Fruit fly (Drosophila melanogaster) whole organism, embryonic: ENCODE results near the gene CG32099.

Source experiments
- CG10267 ChIP-seq: fragments of 200-800 bp; sonication (Bioruptor generic); optimal IDR thresholded peaks from 2 replicates; lab custom pipeline; 2018; ENCODE audit warnings: missing biosample characterization, mild to moderate bottlenecking, missing genetic modification characterization, moderate library complexity
- CG11504 ChIP-seq: fragments of 200-800 bp; sonication (Bioruptor generic); optimal IDR thresholded peaks from 3 replicates; lab custom pipeline; 2019; ENCODE audit warnings: missing biosample characterization, mild to moderate bottlenecking, missing genetic modification characterization, moderate library complexity
- CG14710 ChIP-seq: fragments of 200-800 bp; sonication (Bioruptor generic); optimal IDR thresholded peaks from 3 replicates; lab custom pipeline; 2019; ENCODE audit warnings: missing biosample characterization, mild to moderate bottlenecking, missing genetic modification characterization, moderate library complexity
- CG17328 ChIP-seq: fragments of 200-800 bp; sonication (Bioruptor generic); IDR thresholded peaks from 2 replicates; pipeline ENCODE4 v1.3.6; 2022; ENCODE audit warnings: missing biosample characterization, missing genetic modification characterization
- CG17359 ChIP-seq: fragments of 200-800 bp; sonication (Bioruptor generic); optimal IDR thresholded peaks from 3 replicates; lab custom pipeline; 2018; ENCODE audit warnings: missing biosample characterization, mild to moderate bottlenecking, missing genetic modification characterization, moderate library complexity
- CG17802 ChIP-seq: fragments of 200-800 bp; sonication (Bioruptor generic); optimal IDR thresholded peaks from 2 replicates; lab custom pipeline; 2018; ENCODE audit warnings: missing biosample characterization, mild to moderate bottlenecking, missing genetic modification characterization, moderate library complexity
- CG18262 ChIP-seq: fragments of 200-800 bp; optimal IDR thresholded peaks from 3 replicates; lab custom pipeline; 2019; ENCODE audit warnings: missing biosample characterization, mild to moderate bottlenecking, missing genetic modification characterization, moderate library complexity
- CG2712 ChIP-seq: fragments of 200-800 bp; optimal IDR thresholded peaks from 3 replicates; lab custom pipeline; 2019; ENCODE audit warnings: missing biosample characterization, mild to moderate bottlenecking, missing genetic modification characterization, moderate library complexity
- CG32772 ChIP-seq: fragments of 200-800 bp; sonication (Bioruptor generic); IDR thresholded peaks from 2 replicates; pipeline ENCODE4 v1.3.6; 2022; ENCODE audit warnings: missing biosample characterization, missing genetic modification characterization
- CG4360 ChIP-seq: fragments of 200-800 bp; sonication (Bioruptor generic); IDR thresholded peaks from 2 replicates; pipeline ENCODE4 v1.3.6; 2022; ENCODE audit warnings: missing biosample characterization, missing genetic modification characterization
- CG4820 ChIP-seq: fragments of 200-800 bp; sonication (Bioruptor generic); optimal IDR thresholded peaks from 3 replicates; lab custom pipeline; 2016; ENCODE audit warnings: missing biosample characterization, missing genetic modification characterization
- CG5180 ChIP-seq: fragments of 200-800 bp; sonication (Bioruptor generic); optimal IDR thresholded peaks from 3 replicates; lab custom pipeline; 2017; ENCODE audit warnings: missing biosample characterization, missing genetic modification characterization, mild to moderate bottlenecking, moderate library complexity, missing genetic modification reagents
- CG6854 ChIP-seq: fragments of 200-800 bp; sonication (Bioruptor generic); optimal IDR thresholded peaks from 3 replicates; lab custom pipeline; 2017; ENCODE audit warnings: missing biosample characterization, mild to moderate bottlenecking, missing genetic modification characterization
- CG8388 ChIP-seq: fragments of 200-800 bp; sonication (Bioruptor generic); optimal IDR thresholded peaks from 2 replicates; lab custom pipeline; 2019; ENCODE audit warnings: missing biosample characterization, mild to moderate bottlenecking, missing genetic modification characterization, moderate library complexity
- Drgx ChIP-seq: fragments of 200-800 bp; sonication (Bioruptor generic); IDR thresholded peaks from 2 replicates; pipeline ENCODE4 v1.3.6; 2022; ENCODE audit warnings: missing biosample characterization, missing genetic modification characterization
- E2f1 ChIP-seq: fragments of 200-800 bp; sonication (Bioruptor generic); IDR thresholded peaks from 2 replicates; pipeline ENCODE4 v1.3.6; 2022; ENCODE audit warnings: missing biosample characterization, missing genetic modification characterization
- E2f2 ChIP-seq: fragments of 200-800 bp; sonication (Bioruptor generic); IDR thresholded peaks from 2 replicates; pipeline ENCODE4 v1.3.6; 2022; ENCODE audit warnings: missing biosample characterization, missing genetic modification characterization
- Hand ChIP-seq: fragments of 200-800 bp; sonication (Bioruptor generic); optimal IDR thresholded peaks from 2 replicates; lab custom pipeline; 2017; ENCODE audit warnings: mild to moderate bottlenecking, missing biosample characterization, missing genetic modification reagents, missing genetic modification characterization
- Med ChIP-seq: fragments of 200-800 bp; sonication (Bioruptor generic); peaks from one replicate; lab custom pipeline; 2016; ENCODE audit warnings: missing biosample characterization, missing genetic modification characterization, mild to moderate bottlenecking, inconsistent platforms, moderate library complexity
- Mes4 ChIP-seq: fragments of 200-800 bp; sonication (Bioruptor generic); optimal IDR thresholded peaks from 2 replicates; lab custom pipeline; 2016; ENCODE audit warnings: missing biosample characterization, missing genetic modification characterization
- Ptx1 ChIP-seq: fragments of 200-800 bp; sonication (Bioruptor generic); IDR thresholded peaks from 2 replicates; pipeline ENCODE4 v1.3.6; 2022; ENCODE audit warnings: missing biosample characterization, missing genetic modification characterization
- Sox100B ChIP-seq: fragments of 200-800 bp; sonication (Bioruptor generic); optimal IDR thresholded peaks from 3 replicates; lab custom pipeline; 2018; ENCODE audit warnings: missing biosample characterization, mild to moderate bottlenecking, missing genetic modification characterization
- Sox102F ChIP-seq: fragments of 200-800 bp; sonication (Bioruptor generic); optimal IDR thresholded peaks from 2 replicates; lab custom pipeline; 2018; ENCODE audit warnings: missing biosample characterization, mild to moderate bottlenecking, missing genetic modification characterization, moderate library complexity
- Xbp1 ChIP-seq: fragments of 200-800 bp; sonication (Bioruptor generic); optimal IDR thresholded peaks from 3 replicates; lab custom pipeline; 2016; ENCODE audit warnings: missing biosample characterization, mild to moderate bottlenecking, missing genetic modification characterization
- Xrp1 ChIP-seq: fragments of 200-800 bp; sonication (Bioruptor generic); IDR thresholded peaks from 2 replicates; pipeline ENCODE4 v1.3.6; 2022; ENCODE audit warnings: missing biosample characterization, missing genetic modification characterization
- al ChIP-seq: fragments of 200-800 bp; sonication (Bioruptor generic); IDR thresholded peaks from 2 replicates; pipeline ENCODE4 v1.3.6; 2022; ENCODE audit warnings: missing biosample characterization, missing genetic modification characterization
- ap ChIP-seq: fragments of 200-800 bp; sonication (Bioruptor generic); IDR thresholded peaks from 2 replicates; pipeline ENCODE4 v1.3.6; 2022; ENCODE audit warnings: missing biosample characterization, missing genetic modification characterization
- ci ChIP-seq: fragments of 200-800 bp; sonication (Bioruptor generic); IDR thresholded peaks from 3 replicates; pipeline ENCODE4 v1.3.6; 2022; ENCODE audit warnings: missing biosample characterization, missing genetic modification characterization
- ewg ChIP-seq: fragments of 200-800 bp; sonication (Bioruptor generic); optimal IDR thresholded peaks from 3 replicates; lab custom pipeline; 2017; ENCODE audit warnings: mild to moderate bottlenecking, missing biosample characterization, missing genetic modification reagents, missing genetic modification characterization
- hkb ChIP-seq, 2 experiments: fragments of 200-800 bp in 1 of 2; fragments of >200 bp in 1 of 2; sonication (Bioruptor generic) in 1 of 2; IDR thresholded peaks in 1 of 2; optimal IDR thresholded peaks in 1 of 2; 2 replicates each; pipeline versions ENCODE4 v1.3.6 to Lab custom; 2017 to 2022; ENCODE audit warnings: missing biosample characterization in 1 of 2, missing genetic modification characterization in 1 of 2
- jumu ChIP-seq: fragments of 200-800 bp; sonication (Bioruptor generic); optimal IDR thresholded peaks from 3 replicates; lab custom pipeline; 2016; ENCODE audit warnings: missing biosample characterization, missing genetic modification characterization
- ken ChIP-seq: fragments of 200-800 bp; sonication (Bioruptor generic); IDR thresholded peaks from 3 replicates; pipeline ENCODE4 v1.3.6; 2022; ENCODE audit warnings: missing biosample characterization, missing genetic modification characterization
- lbe ChIP-seq: fragments of 200-800 bp; sonication (Bioruptor generic); optimal IDR thresholded peaks from 2 replicates; lab custom pipeline; 2016; ENCODE audit warnings: missing biosample characterization, mild to moderate bottlenecking, missing genetic modification characterization
- nerfin-1 ChIP-seq: fragments of 200-800 bp; sonication (Bioruptor generic); optimal IDR thresholded peaks from 3 replicates; lab custom pipeline; 2019; ENCODE audit warnings: missing biosample characterization, mild to moderate bottlenecking, missing genetic modification characterization, moderate library complexity
- nom ChIP-seq: fragments of 200-800 bp; sonication (Bioruptor generic); optimal IDR thresholded peaks from 2 replicates; lab custom pipeline; 2017; ENCODE audit warnings: missing biosample characterization, missing genetic modification characterization, mild to moderate bottlenecking, moderate library complexity, missing genetic modification reagents
- sens-2 ChIP-seq: fragments of 200-800 bp; sonication (Bioruptor generic); IDR thresholded peaks from 2 replicates; pipeline ENCODE4 v1.3.6; 2022; ENCODE audit warnings: missing biosample characterization, missing genetic modification characterization
- seq ChIP-seq: fragments of 200-800 bp; sonication (Bioruptor generic); IDR thresholded peaks from 2 replicates; pipeline ENCODE4 v1.3.6; 2022; ENCODE audit warnings: missing biosample characterization, missing genetic modification characterization
- sisA ChIP-seq: fragments of 200-800 bp; sonication (Bioruptor generic); IDR thresholded peaks from 2 replicates; pipeline ENCODE4 v1.3.6; 2022; ENCODE audit warnings: missing biosample characterization, missing genetic modification characterization
- sob ChIP-seq: fragments of 200-800 bp; sonication (Bioruptor generic); IDR thresholded peaks from 2 replicates; pipeline ENCODE4 v1.3.6; 2022; ENCODE audit warnings: missing biosample characterization, missing genetic modification characterization
- tgo ChIP-seq: fragments of 200-800 bp; sonication (Bioruptor generic); IDR thresholded peaks from 3 replicates; pipeline ENCODE4 v1.3.6; 2022; ENCODE audit warnings: missing biosample characterization, missing genetic modification characterization
- tin ChIP-seq: fragments of 200-800 bp; sonication (Bioruptor generic); optimal IDR thresholded peaks from 3 replicates; lab custom pipeline; 2016; ENCODE audit warnings: missing biosample characterization, missing genetic modification characterization
- tio ChIP-seq: fragments of 200-800 bp; sonication (Bioruptor generic); optimal IDR thresholded peaks from 2 replicates; lab custom pipeline; 2017; ENCODE audit warnings: missing biosample characterization, missing genetic modification characterization, inconsistent platforms
- vvl ChIP-seq: fragments of 200-800 bp; sonication (Bioruptor generic); IDR thresholded peaks from 2 replicates; pipeline ENCODE4 v1.3.6; 2022; ENCODE audit warnings: missing biosample characterization, missing genetic modification characterization
- wor ChIP-seq: fragments of 200-800 bp; sonication (Bioruptor generic); IDR thresholded peaks from 2 replicates; pipeline ENCODE4 v1.3.6; 2022; ENCODE audit warnings: missing biosample characterization, missing genetic modification characterization

CG32099 gene

DNA sequence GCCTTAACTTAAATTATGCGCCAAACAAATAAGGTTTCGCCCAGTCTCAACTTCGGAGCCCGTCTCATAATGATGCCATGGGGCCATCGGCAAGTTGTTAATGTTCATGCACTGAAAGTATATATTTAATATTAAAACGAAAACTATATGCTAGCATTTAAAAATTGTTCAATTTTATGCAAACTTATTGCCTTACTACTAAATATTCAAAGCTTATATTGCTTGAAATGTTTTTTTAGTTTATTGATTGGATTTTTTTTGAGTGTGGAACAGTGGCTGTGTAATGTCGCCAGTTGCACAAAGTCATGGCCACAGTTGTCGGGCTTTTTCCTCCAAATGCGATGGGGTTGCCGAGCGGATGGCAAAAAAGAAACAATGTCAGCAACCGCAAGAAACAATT, 34.9 kb upstream of the CG32099 start (continued):
- 0 out of 2 replicates have a peak, but pooled peaks have one; percentile 25 for TF ChIP-seq Ptx1 (GFP tag; lab: Robert Waterston, UW)
- TF ChIP-seq E2f1 = peak; percentile 12; the same call in 1 of the 2 replicates
- TF ChIP-seq CG17328 (GFP tag; lab: Robert Waterston, UW) = peak; percentile 53; the same call in 1 of the 2 replicates
- no peak for TF ChIP-seq Hand (GFP tag; lab: Kevin White, UChicago)
- peak; percentile 66; the same call in 2 of the 3 replicates for TF ChIP-seq ci (GFP tag; lab: Robert Waterston, UW)
- TF ChIP-seq sens-2 (GFP tag; lab: Robert Waterston, UW) = 0 out of 2 replicates have a peak, but pooled peaks have one; percentile 41
- no peak for TF ChIP-seq wor (GFP tag; lab: Robert Waterston, UW)
- no peak for TF ChIP-seq Mes4
- no peak for TF ChIP-seq ap
- peak; percentile 8 for TF ChIP-seq tin (GFP tag; lab: Kevin White, UChicago)
- peak; percentile 25 for TF ChIP-seq CG10267 (tag; lab: Kevin White, UChicago)
- no peak for TF ChIP-seq CG17802
- TF ChIP-seq nom (GFP tag; lab: Kevin White, UChicago) = peak; percentile 50
- no peak for TF ChIP-seq hkb (optimal IDR thresholded peaks at IDR 0.05; lab: Kevin White, UChicago)
- TF ChIP-seq hkb (GFP tag; IDR thresholded peaks at IDR 0.05; lab: Robert Waterston, UW) = peak; percentile 64
- TF ChIP-seq vvl (GFP tag; lab: Robert Waterston, UW) = peak; percentile 67
- TF ChIP-seq CG2712 (tag; lab: Kevin White, UChicago) = peak; percentile 41
- peak; percentile 19 for TF ChIP-seq CG18262 (tag; lab: Kevin White, UChicago)
- peak; percentile 40 for TF ChIP-seq Sox100B (GFP tag; lab: Kevin White, UChicago)
- TF ChIP-seq nerfin-1 (tag; lab: Kevin White, UChicago) = no peak
- peak; percentile 9 for TF ChIP-seq CG8388
- TF ChIP-seq CG5180 (GFP tag; lab: Kevin White, UChicago) = no peak
- TF ChIP-seq Xrp1 (GFP tag; lab: Robert Waterston, UW) = peak; percentile 44; the same call in 1 of the 2 replicates
- TF ChIP-seq CG4360 (GFP tag; lab: Robert Waterston, UW) = 0 out of 2 replicates have a peak, but pooled peaks have one; percentile 14
- peak; percentile 22; the same call in 1 of the 2 replicates for TF ChIP-seq sisA (GFP tag; lab: Robert Waterston, UW)
- TF ChIP-seq ken (GFP tag; lab: Robert Waterston, UW) = no peak
- TF ChIP-seq CG11504 (tag; lab: Kevin White, UChicago) = peak; percentile 32
- TF ChIP-seq al = no peak
- TF ChIP-seq Xbp1 (GFP tag; lab: Kevin White, UChicago) = peak; percentile 13
- TF ChIP-seq CG14710 (tag; lab: Kevin White, UChicago) = peak; percentile 9
- no peak for TF ChIP-seq tio (GFP tag; lab: Kevin White, UChicago)
- peak; percentile 34 for TF ChIP-seq lbe (GFP tag; lab: Kevin White, UChicago)
- TF ChIP-seq CG32772 (GFP tag; lab: Robert Waterston, UW) = peak; percentile 33; the same call in 1 of the 2 replicates
- peak; percentile 46 for TF ChIP-seq Med
- no peak for TF ChIP-seq jumu
- TF ChIP-seq ewg = no peak
- peak; percentile 86 for TF ChIP-seq Drgx (GFP tag; lab: Robert Waterston, UW)
- TF ChIP-seq CG17359 (tag; lab: Kevin White, UChicago) = peak; percentile 39
- TF ChIP-seq seq = no peak
- TF ChIP-seq CG6854 (GFP tag; lab: Kevin White, UChicago) = no peak
- TF ChIP-seq CG4820 = peak; percentile 40
- TF ChIP-seq sob (GFP tag; lab: Robert Waterston, UW) = no peak
- TF ChIP-seq tgo (GFP tag; lab: Robert Waterston, UW) = peak; percentile 30; the same call in 1 of the 3 replicates
- TF ChIP-seq Sox102F (GFP tag; lab: Kevin White, UChicago) = no peak
- TF ChIP-seq E2f2 (GFP tag; lab: Robert Waterston, UW) = 0 out of 2 replicates have a peak, but pooled peaks have one; percentile 29
